Fruit fly (Drosophila melanogaster): ENCODE results near the gene CG43739.
A peak's percentile ranks its signal among the peaks of the same experiment; 100 is the strongest.

Gene CG43739

DNA sequence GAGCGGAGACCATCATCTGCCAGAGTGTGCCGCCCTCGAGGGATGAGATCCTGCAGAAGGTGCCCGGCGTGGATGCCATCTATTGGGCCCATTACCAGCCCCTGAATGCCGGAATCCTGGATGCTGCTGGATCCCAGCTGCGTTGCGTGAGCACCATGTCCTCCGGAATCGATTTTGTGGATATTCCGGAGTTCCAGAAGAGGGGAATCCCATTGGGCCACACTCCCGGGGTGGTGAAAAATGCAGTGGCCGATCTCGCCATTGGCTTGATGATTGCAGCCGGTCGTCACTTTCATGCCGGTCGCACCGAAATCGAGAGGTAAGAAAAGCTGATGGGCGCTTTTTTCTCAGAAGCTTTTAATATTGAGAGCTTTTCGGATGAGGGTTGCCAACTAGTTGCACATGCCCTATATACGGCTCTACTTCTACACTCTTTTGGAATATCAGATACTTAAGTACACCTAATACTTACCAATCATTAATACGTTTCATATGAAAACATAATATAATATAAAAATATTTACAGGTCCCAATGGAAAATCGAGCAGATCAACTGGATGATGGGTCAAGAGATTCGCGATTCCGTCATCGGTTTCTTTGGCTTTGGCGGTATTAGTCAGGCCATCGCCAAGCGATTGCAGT is 88.9 kb downstream of the CG43739 start (continued):
- TF ChIP-seq CG12391 (tag; optimal IDR thresholded peaks at IDR 0.05) (no peak), CG10543 (GFP tag; optimal IDR thresholded peaks at IDR 0.05) (peak; percentile 14), Rfx (GFP tag; IDR thresholded peaks at IDR 0.05) (peak; percentile 32; the same call in 1 of the 2 replicates), grau (tag; optimal IDR thresholded peaks at IDR 0.05) (peak; percentile 4), CG11504 (tag; optimal IDR thresholded peaks at IDR 0.05) (peak; percentile 26), vvl (GFP tag; IDR thresholded peaks at IDR 0.05) (0 out of 2 replicates have a peak, but pooled peaks have one; percentile 33), D19A (tag; optimal IDR thresholded peaks at IDR 0.05) (peak; percentile 50), lbe (GFP tag; optimal IDR thresholded peaks at IDR 0.05) (peak; percentile 33), bcd (GFP tag; optimal IDR thresholded peaks at IDR 0.05) (peak; percentile 4), Ravus (GFP tag; IDR thresholded peaks at IDR 0.05) (no peak), CG2889 (GFP tag; IDR thresholded peaks at IDR 0.05) (no peak), so (GFP tag; IDR thresholded peaks at IDR 0.05) (0 out of 3 replicates have a peak, but pooled peaks have one; percentile 42), Nf-YC (tag; optimal IDR thresholded peaks at IDR 0.05) (peak; percentile 14), CG7839 (tag; optimal IDR thresholded peaks at IDR 0.05) (peak; percentile 3), CG13424 (tag; optimal IDR thresholded peaks at IDR 0.05) (peak; percentile 30), CG13287 (GFP tag; IDR thresholded peaks at IDR 0.05; ENCODE audit: partially characterized antibody) (peak; percentile 18; the same call in 1 of the 2 replicates), CG3163 (GFP tag; optimal IDR thresholded peaks at IDR 0.05) (peak; percentile 86), sug (tag; optimal IDR thresholded peaks at IDR 0.05) (peak; percentile 26), B-H2 (GFP tag; optimal IDR thresholded peaks at IDR 0.05) (peak; percentile 45)

DNA sequence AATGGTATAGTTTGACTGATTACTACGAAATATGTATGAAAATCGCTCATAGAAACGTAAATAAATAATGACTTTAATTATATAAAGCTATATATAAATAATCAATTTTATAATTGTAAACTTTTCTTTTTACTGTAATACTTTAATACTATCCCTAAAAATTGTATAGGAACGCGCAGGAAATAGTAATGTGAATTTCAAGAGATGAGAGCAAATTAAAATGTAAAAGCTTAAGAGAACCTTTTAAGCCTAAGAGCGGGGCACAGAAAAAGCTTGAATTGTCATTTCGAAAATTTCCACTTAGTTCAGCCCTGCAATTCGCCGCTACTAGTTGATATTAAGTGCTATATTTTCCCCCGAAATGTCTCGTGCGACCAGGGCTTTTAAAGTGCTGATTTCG is 89.4 kb downstream of the CG43739 start, which contains the start of gene CG31673:
CG31673 (plus strand) TSS at position 301 of the 400 bp plus-strand sequence.
- TF ChIP-seq CG18011 (GFP tag; optimal IDR thresholded peaks at IDR 0.05) (no peak), Rx (GFP tag; IDR thresholded peaks at IDR 0.05) (no peak), hth (optimal IDR thresholded peaks at IDR 0.05) (no peak), CG14014 (GFP tag; IDR thresholded peaks at IDR 0.05) (no peak), al (GFP tag; IDR thresholded peaks at IDR 0.05) (no peak), caup (GFP tag; optimal IDR thresholded peaks at IDR 0.05; ENCODE audit: severe bottlenecking) (no peak), ssp (GFP tag; IDR thresholded peaks at IDR 0.05) (no peak), Trl (optimal IDR thresholded peaks at IDR 0.05) (peak; percentile 38 to 63), Trl (GFP tag; optimal IDR thresholded peaks at IDR 0.05) (no peak), Oaz (GFP tag; IDR thresholded peaks at IDR 0.05) (no peak)

DNA sequence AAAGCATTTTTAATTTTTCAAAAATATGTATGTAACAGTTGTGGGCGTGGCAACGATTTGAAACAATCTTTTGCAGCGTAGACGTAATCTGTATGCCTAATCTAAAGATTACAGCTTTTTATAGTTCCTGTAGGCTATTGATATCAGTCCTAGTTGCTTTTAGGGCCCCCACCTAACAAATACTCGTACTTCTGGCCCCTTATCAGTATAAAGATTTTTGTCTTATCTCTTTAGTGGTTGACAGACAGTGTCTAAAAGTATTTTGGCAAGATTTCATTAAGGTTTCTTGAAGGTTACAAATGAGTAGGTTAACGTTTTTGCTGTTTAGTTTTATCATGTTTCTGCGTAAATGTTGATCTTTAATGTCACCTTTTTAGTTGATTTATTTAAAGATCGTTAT is 90.0 kb downstream of the CG43739 start:
- TF ChIP-seq exex (tag; optimal IDR thresholded peaks at IDR 0.05) (peak; percentile 81), Ada2b (GFP tag; IDR thresholded peaks at IDR 0.05) (no peak), dpn (GFP tag; optimal IDR thresholded peaks at IDR 0.05) (no peak), sisA (GFP tag; IDR thresholded peaks at IDR 0.05) (no peak), repo (GFP tag; optimal IDR thresholded peaks at IDR 0.05) (no peak), Nf-YC (tag; optimal IDR thresholded peaks at IDR 0.05) (no peak), Max (GFP tag; optimal IDR thresholded peaks at IDR 0.05) (no peak), sd (tag; optimal IDR thresholded peaks at IDR 0.05) (peak; percentile 33), CG1647 (GFP tag; optimal IDR thresholded peaks at IDR 0.05) (no peak), lilli (GFP tag; optimal IDR thresholded peaks at IDR 0.05) (no peak), CG7372 (GFP tag; IDR thresholded peaks at IDR 0.05) (no peak), grn (GFP tag; optimal IDR thresholded peaks at IDR 0.05) (peak; percentile 71), cwo (GFP tag; optimal IDR thresholded peaks at IDR 0.05) (no peak), Dref (GFP tag; IDR thresholded peaks at IDR 0.05) (no peak), CG16815 (GFP tag; optimal IDR thresholded peaks at IDR 0.05) (no peak), CG7745 (tag; optimal IDR thresholded peaks at IDR 0.05) (no peak), CG9437 (GFP tag; optimal IDR thresholded peaks at IDR 0.05) (no peak), Pdp1 (GFP tag; optimal IDR thresholded peaks at IDR 0.05) (peak in 1 of 2 experiments; percentile 24), CG34376 (GFP tag; optimal IDR thresholded peaks at IDR 0.05) (peak; percentile 66), rib (GFP tag; IDR thresholded peaks at IDR 0.05) (no peak), sim (GFP tag; IDR thresholded peaks at IDR 0.05) (no peak), D19B (GFP tag; optimal IDR thresholded peaks at IDR 0.05) (no peak)
